Worm (Caenorhabditis elegans) whole organism, late embryonic: Measurements from ENCODE around the gene Y38E10A.35.

Source experiments
- ceh-30 ChIP-seq: fragments of 150-350 bp; optimal IDR thresholded peaks from 2 replicates; lab custom pipeline; 2014; ENCODE audit warnings: missing biosample characterization, missing genetic modification characterization
- elt-2 ChIP-seq: sonication (generic microtip); optimal IDR thresholded peaks from 2 replicates; lab custom pipeline; 2016; ENCODE audit warnings: missing genetic modification reagents, missing genetic modification characterization, missing compliant biosample characterization
- unc-3 ChIP-seq, 2 experiments: fragments of 200-800 bp in 1 of 2; sonication (Bioruptor generic) in 1 of 2; sonication (generic microtip) in 1 of 2; conservative IDR thresholded peaks in 1 of 2; optimal IDR thresholded peaks in 1 of 2; 2 replicates each; pipeline versions ENCODE4 v1.3.6 to Lab custom; 2016 to 2022; ENCODE audit warnings: missing compliant biosample characterization in 2 of 2, missing genetic modification characterization in 2 of 2, missing genetic modification reagents in 1 of 2

DNA sequence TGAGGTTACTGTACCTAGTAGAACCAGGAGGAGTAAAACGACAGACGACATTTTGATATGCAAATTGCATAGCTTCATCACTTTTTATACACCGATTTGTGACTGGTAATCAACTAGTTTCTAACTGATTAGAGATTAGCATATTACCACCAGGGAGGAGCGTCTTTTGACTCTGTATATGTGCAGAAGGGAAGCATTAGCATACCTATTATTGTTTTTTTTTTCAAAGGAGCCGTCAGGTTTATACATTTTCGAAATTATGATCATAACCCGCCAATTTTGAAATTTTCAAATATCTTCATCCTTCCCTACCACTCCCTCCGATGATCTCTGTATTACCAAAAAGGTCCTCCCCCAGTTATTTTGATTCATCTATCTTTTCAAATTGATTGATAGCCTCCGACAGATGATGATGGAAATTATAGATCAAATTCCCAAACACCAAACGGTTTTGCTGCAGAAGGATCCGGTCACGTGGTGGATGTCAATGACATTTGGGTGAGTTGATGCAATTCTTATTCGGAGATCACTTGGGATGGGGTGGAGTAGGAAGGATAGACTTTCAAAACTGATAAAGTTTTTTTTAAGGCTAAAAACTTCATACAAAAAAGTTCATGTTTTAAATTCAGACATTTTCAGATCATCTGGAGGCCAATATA lies 49.4 kb upstream of the Y38E10A.35 start, which contains the start of gene nspe-8:
- TF ChIP-seq elt-2 (tag; lab: Kevin White, UChicago) (no peak), unc-3 (GFP tag; conservative IDR thresholded peaks at IDR 0.05; lab: Robert Waterston, UW) (no peak), unc-3 (tag; optimal IDR thresholded peaks at IDR 0.05; lab: Kevin White, UChicago) (no peak), ceh-30 (tag; lab: Kevin White, UChicago) (no peak)
